Worm (Caenorhabditis elegans) whole organism, early embryonic: ENCODE measurements around the gene R151.2.

Experiments
- F13C5.2 ChIP-seq: sonication (generic microtip); optimal IDR thresholded peaks from 2 replicates; lab custom pipeline; 2017; ENCODE audit warnings: mild to moderate bottlenecking, missing genetic modification characterization, inconsistent platforms, missing compliant biosample characterization
- aly-1 ChIP-seq: sonication (generic microtip); optimal IDR thresholded peaks from 2 replicates; lab custom pipeline; 2016; ENCODE audit warnings: missing genetic modification characterization, missing compliant biosample characterization
- ama-1 ChIP-seq: fragments of 150-350 bp; optimal IDR thresholded peaks from 2 replicates; lab custom pipeline; 2014
- ceh-13 ChIP-seq: fragments of 200-800 bp; sonication (Bioruptor generic); optimal IDR thresholded peaks from 2 replicates; lab custom pipeline; 2018; ENCODE audit warnings: mild to moderate bottlenecking, missing genetic modification characterization, missing compliant biosample characterization
- ceh-36 ChIP-seq: sonication (generic microtip); optimal IDR thresholded peaks from 2 replicates; lab custom pipeline; 2016; ENCODE audit warnings: missing genetic modification characterization, inconsistent platforms, missing compliant biosample characterization
- flt-1 ChIP-seq: fragments of 200-800 bp; sonication (Bioruptor generic); IDR thresholded peaks from 2 replicates; pipeline ENCODE4 v1.3.6; 2022; ENCODE audit warnings: missing genetic modification characterization, missing compliant biosample characterization
- hmbx-1 ChIP-seq: sonication (generic microtip); optimal IDR thresholded peaks from 2 replicates; lab custom pipeline; 2016; ENCODE audit warnings: mild to moderate bottlenecking, missing genetic modification characterization, missing compliant biosample characterization
- hmg-4 ChIP-seq: fragments of 200-800 bp; sonication (Bioruptor generic); optimal IDR thresholded peaks from 2 replicates; lab custom pipeline; 2018; ENCODE audit warnings: mild to moderate bottlenecking, missing genetic modification characterization, missing compliant biosample characterization
- pes-1 ChIP-seq: fragments of 200-800 bp; sonication (Bioruptor generic); IDR thresholded peaks from 2 replicates; pipeline ENCODE4 v1.3.6; 2022; ENCODE audit warnings: missing genetic modification reagents, missing genetic modification characterization, missing compliant biosample characterization
- sea-1 ChIP-seq: fragments of 200-800 bp; sonication (Bioruptor generic); conservative IDR thresholded peaks from 2 replicates; pipeline ENCODE4 v1.3.6; 2022; ENCODE audit warnings: missing genetic modification characterization, missing compliant biosample characterization
- tbx-37 ChIP-seq: fragments of 200-800 bp; sonication (Bioruptor generic); conservative IDR thresholded peaks from 2 replicates; pipeline ENCODE4 v1.3.6; 2022; ENCODE audit warnings: missing genetic modification reagents, missing genetic modification characterization, missing compliant biosample characterization

- TF ChIP-seq ama-1 (lab: Kevin White, UChicago) (no peak), ceh-36 (tag; lab: Kevin White, UChicago) (no peak), hmbx-1 (no peak), flt-1 (no peak), F13C5.2 (no peak), ceh-13 (GFP tag; lab: Kevin White, UChicago) (no peak), aly-1 (tag; lab: Kevin White, UChicago) (no peak), sea-1 (GFP tag; lab: Robert Waterston, UW) (no peak), tbx-37 (GFP tag; lab: Robert Waterston, UW) (no peak), pes-1 (GFP tag; lab: Robert Waterston, UW) (no peak), hmg-4 (GFP tag; lab: Kevin White, UChicago) (no peak)
Measured at ce11 chrIII:7167568-7167937, 42.2 kb upstream of the R151.2 start, which contains the start of gene acs-4.
